Worm (Caenorhabditis elegans) whole organism, midembryonic: Measurements from ENCODE around the gene clec-139.

ENCODE experiments used
- T22C8.4 ChIP-seq: fragments of 200-800 bp; sonication (Bioruptor generic); IDR thresholded peaks from 2 replicates; pipeline ENCODE4 v1.3.6; 2022; ENCODE audit warnings: missing genetic modification characterization, missing compliant biosample characterization
- cog-1 ChIP-seq: sonication (generic microtip); optimal IDR thresholded peaks from 2 replicates; lab custom pipeline; 2016; ENCODE audit warnings: missing genetic modification characterization, missing compliant biosample characterization
- flt-1 ChIP-seq: fragments of 200-800 bp; sonication (Bioruptor generic); IDR thresholded peaks from 2 replicates; pipeline ENCODE4 v1.3.6; 2022; ENCODE audit warnings: missing genetic modification characterization, missing compliant biosample characterization
- klf-2 ChIP-seq: fragments of 200-800 bp; sonication (Bioruptor generic); conservative IDR thresholded peaks from 2 replicates; pipeline ENCODE4 v1.3.6; 2022; ENCODE audit warnings: missing genetic modification reagents, missing genetic modification characterization, missing compliant biosample characterization
- med-1 ChIP-seq: sonication (generic microtip); optimal IDR thresholded peaks from 2 replicates; lab custom pipeline; 2017; ENCODE audit warnings: missing genetic modification characterization, mild to moderate bottlenecking, missing compliant biosample characterization, antibody characterized with exemption, missing genetic modification reagents; ENCODE audit not compliant: insufficient read depth
- ref-1 ChIP-seq: fragments of 200-800 bp; sonication (Bioruptor generic); conservative IDR thresholded peaks from 2 replicates; pipeline ENCODE4 v1.3.6; 2022; ENCODE audit warnings: missing genetic modification reagents, missing genetic modification characterization, missing compliant biosample characterization
- tab-1 ChIP-seq: fragments of 200-800 bp; sonication (Bioruptor generic); IDR thresholded peaks from 2 replicates; pipeline ENCODE4 v1.3.6; 2022; ENCODE audit warnings: missing genetic modification characterization, missing compliant biosample characterization
- ztf-29 ChIP-seq: fragments of 200-800 bp; sonication (Bioruptor generic); IDR thresholded peaks from 2 replicates; pipeline ENCODE4 v1.3.6; 2022; ENCODE audit warnings: missing genetic modification reagents, missing genetic modification characterization, missing compliant biosample characterization

- TF ChIP-seq cog-1, result no peak
- TF ChIP-seq klf-2, result no peak
- TF ChIP-seq med-1 (GFP tag; lab: Kevin White, UChicago), result no peak
- no peak for TF ChIP-seq flt-1 (GFP tag; lab: Robert Waterston, UW)
- TF ChIP-seq ref-1 (GFP tag; lab: Robert Waterston, UW), result no peak
- TF ChIP-seq tab-1 (GFP tag; lab: Robert Waterston, UW), result no peak
- TF ChIP-seq T22C8.4 (GFP tag; lab: Robert Waterston, UW), result no peak
- no peak for TF ChIP-seq ztf-29
Observed at ce11 chrII:4600276-4600675, 21.3 kb downstream of the clec-139 start.
